Fruit fly (Drosophila melanogaster) whole organism, embryonic: ENCODE measurements around the gene MRG15.
A peak's percentile ranks its signal among the peaks of the same experiment; 100 is the strongest.

Experiments
- Ada2b ChIP-seq: fragments of 200-800 bp; sonication (Bioruptor generic); IDR thresholded peaks from 2 replicates; pipeline ENCODE4 v1.3.6; 2022; ENCODE audit warnings: missing biosample characterization, missing genetic modification characterization
- Bdp1 ChIP-seq: fragments of 200-800 bp; sonication (Bioruptor generic); optimal IDR thresholded peaks from 3 replicates; lab custom pipeline; 2016; ENCODE audit warnings: missing biosample characterization, missing genetic modification characterization
- CG1024 ChIP-seq: fragments of 200-800 bp; sonication (Bioruptor generic); IDR thresholded peaks from 2 replicates; pipeline ENCODE4 v1.3.6; 2022; ENCODE audit warnings: missing biosample characterization, missing genetic modification characterization
- CG10274 ChIP-seq: fragments of 200-800 bp; sonication (Bioruptor generic); optimal IDR thresholded peaks from 3 replicates; lab custom pipeline; 2017; ENCODE audit warnings: missing biosample characterization, mild to moderate bottlenecking, missing genetic modification characterization
- CG10431 ChIP-seq: fragments of 200-800 bp; sonication (Bioruptor generic); optimal IDR thresholded peaks from 3 replicates; lab custom pipeline; 2018; ENCODE audit warnings: missing biosample characterization, mild to moderate bottlenecking, missing genetic modification characterization
- CG10565 ChIP-seq: fragments of 200-800 bp; sonication (Bioruptor generic); optimal IDR thresholded peaks from 3 replicates; lab custom pipeline; 2016; ENCODE audit warnings: missing biosample characterization, mild to moderate bottlenecking, missing genetic modification characterization
- CG11085 ChIP-seq: fragments of 200-800 bp; sonication (Bioruptor generic); IDR thresholded peaks from 2 replicates; pipeline ENCODE4 v1.3.6; 2022; ENCODE audit warnings: missing biosample characterization, missing genetic modification characterization
- CG12769 ChIP-seq: fragments of 200-800 bp; sonication (Bioruptor generic); optimal IDR thresholded peaks from 2 replicates; lab custom pipeline; 2019; ENCODE audit warnings: missing biosample characterization, mild to moderate bottlenecking, missing genetic modification characterization, moderate library complexity
- CG12942 ChIP-seq: fragments of 200-800 bp; sonication (Bioruptor generic); optimal IDR thresholded peaks from 3 replicates; lab custom pipeline; 2016; ENCODE audit warnings: missing biosample characterization, missing genetic modification characterization
- CG13894 ChIP-seq: fragments of 200-800 bp; sonication (Bioruptor generic); optimal IDR thresholded peaks from 3 replicates; lab custom pipeline; 2018; ENCODE audit warnings: missing biosample characterization, mild to moderate bottlenecking, missing genetic modification characterization, moderate library complexity
- CG14014 ChIP-seq: fragments of 200-800 bp; sonication (Bioruptor generic); IDR thresholded peaks from 2 replicates; pipeline ENCODE4 v1.3.6; 2022; ENCODE audit warnings: missing biosample characterization, missing genetic modification characterization
- CG15696 ChIP-seq: fragments of 200-800 bp; sonication (Bioruptor generic); optimal IDR thresholded peaks from 2 replicates; lab custom pipeline; 2019; ENCODE audit warnings: missing biosample characterization, mild to moderate bottlenecking, missing genetic modification characterization, moderate library complexity
- CG18764 ChIP-seq: fragments of 200-800 bp; sonication (Bioruptor generic); optimal IDR thresholded peaks from 3 replicates; lab custom pipeline; 2016; ENCODE audit warnings: missing biosample characterization, missing genetic modification characterization
- CG33213 ChIP-seq: fragments of 200-800 bp; sonication (Bioruptor generic); optimal IDR thresholded peaks from 3 replicates; lab custom pipeline; 2016; ENCODE audit warnings: missing biosample characterization, missing genetic modification characterization
- CG6175 ChIP-seq: fragments of 200-800 bp; sonication (Bioruptor generic); IDR thresholded peaks from 3 replicates; pipeline ENCODE4 v1.3.6; 2022; ENCODE audit warnings: missing biosample characterization, missing genetic modification characterization
- CG6689 ChIP-seq: fragments of 200-800 bp; sonication (Bioruptor generic); IDR thresholded peaks from 2 replicates; pipeline ENCODE4 v1.3.6; 2022; ENCODE audit warnings: missing biosample characterization, missing genetic modification characterization
- CG6765 ChIP-seq: fragments of 200-800 bp; sonication (Bioruptor generic); optimal IDR thresholded peaks from 3 replicates; lab custom pipeline; 2017; ENCODE audit warnings: missing biosample characterization, mild to moderate bottlenecking, missing genetic modification characterization
- CG6854 ChIP-seq: fragments of 200-800 bp; sonication (Bioruptor generic); optimal IDR thresholded peaks from 3 replicates; lab custom pipeline; 2017; ENCODE audit warnings: missing biosample characterization, mild to moderate bottlenecking, missing genetic modification characterization
- CG9437 ChIP-seq: fragments of 200-800 bp; sonication (Bioruptor generic); optimal IDR thresholded peaks from 2 replicates; lab custom pipeline; 2018; ENCODE audit warnings: missing biosample characterization, mild to moderate bottlenecking, missing genetic modification characterization
- Dek ChIP-seq: fragments of 200-800 bp; sonication (Bioruptor generic); optimal IDR thresholded peaks from 3 replicates; lab custom pipeline; 2019; ENCODE audit warnings: missing biosample characterization, mild to moderate bottlenecking, missing genetic modification characterization, moderate library complexity
- GATAe ChIP-seq: fragments of 200-800 bp; sonication (Bioruptor generic); conservative IDR thresholded peaks from 2 replicates; pipeline ENCODE4 v1.3.6; 2022; ENCODE audit warnings: missing biosample characterization, missing genetic modification characterization
- HLHmδ ChIP-seq: fragments of 200-800 bp; sonication (Bioruptor generic); optimal IDR thresholded peaks from 2 replicates; lab custom pipeline; 2018; ENCODE audit warnings: missing biosample characterization, mild to moderate bottlenecking, missing genetic modification characterization, moderate library complexity
- Med ChIP-seq: fragments of 200-800 bp; sonication (Bioruptor generic); peaks from one replicate; lab custom pipeline; 2016; ENCODE audit warnings: missing biosample characterization, missing genetic modification characterization, mild to moderate bottlenecking, inconsistent platforms, moderate library complexity
- Scr ChIP-seq: fragments of 200-800 bp; sonication (Bioruptor generic); IDR thresholded peaks from 2 replicates; pipeline ENCODE4 v1.3.6; 2022; ENCODE audit warnings: missing biosample characterization, missing genetic modification characterization; ENCODE audit not compliant: partially characterized antibody
- TFAM ChIP-seq: fragments of 200-800 bp; sonication (Bioruptor generic); optimal IDR thresholded peaks from 2 replicates; lab custom pipeline; 2017; ENCODE audit warnings: missing biosample characterization, missing genetic modification characterization, inconsistent platforms
- Tbp ChIP-seq: fragments of >200 bp; optimal IDR thresholded peaks from 2 replicates; lab custom pipeline; 2018; ENCODE audit warnings: missing biosample characterization, missing genetic modification characterization
- bab2 ChIP-seq: fragments of 200-800 bp; sonication (Bioruptor generic); optimal IDR thresholded peaks from 2 replicates; lab custom pipeline; 2016; ENCODE audit warnings: missing biosample characterization, missing genetic modification characterization
- bbx ChIP-seq: fragments of 200-800 bp; sonication (Bioruptor generic); IDR thresholded peaks from 2 replicates; pipeline ENCODE4 v1.3.6; 2022; ENCODE audit warnings: missing biosample characterization, missing genetic modification characterization; ENCODE audit not compliant: partially characterized antibody
- cato ChIP-seq: fragments of 200-800 bp; sonication (Bioruptor generic); optimal IDR thresholded peaks from 2 replicates; lab custom pipeline; 2016; ENCODE audit warnings: missing biosample characterization, missing genetic modification characterization, borderline replicate concordance
- cg ChIP-seq: fragments of 200-800 bp; sonication (Bioruptor generic); optimal IDR thresholded peaks from 3 replicates; lab custom pipeline; 2019; ENCODE audit warnings: missing biosample characterization, mild to moderate bottlenecking, missing genetic modification characterization, moderate library complexity
- chn ChIP-seq: fragments of 200-800 bp; sonication (Bioruptor generic); optimal IDR thresholded peaks from 2 replicates; lab custom pipeline; 2016; ENCODE audit warnings: missing biosample characterization, missing genetic modification characterization
- corto ChIP-seq: fragments of 200-800 bp; sonication (Bioruptor generic); optimal IDR thresholded peaks from 2 replicates; lab custom pipeline; 2016; ENCODE audit warnings: missing biosample characterization, mild to moderate bottlenecking, missing genetic modification characterization, moderate library complexity
- cwo ChIP-seq: fragments of 200-800 bp; sonication (Bioruptor generic); optimal IDR thresholded peaks from 3 replicates; lab custom pipeline; 2017; ENCODE audit warnings: missing biosample characterization, missing genetic modification characterization, mild to moderate bottlenecking, moderate library complexity, missing genetic modification reagents
- dpn ChIP-seq, 2 experiments: fragments of 200-800 bp; sonication (Bioruptor generic); optimal IDR thresholded peaks; 3 replicates each; lab custom pipeline; 2016; ENCODE audit warnings: missing biosample characterization in 2 of 2, missing genetic modification characterization in 2 of 2
- eve ChIP-seq, 2 experiments: fragments of >200 bp; optimal IDR thresholded peaks; 2 replicates each; lab custom pipeline; 2017; ENCODE audit warnings: missing biosample characterization in 2 of 2, missing genetic modification characterization in 2 of 2
- grn ChIP-seq: fragments of 200-800 bp; sonication (Bioruptor generic); optimal IDR thresholded peaks from 3 replicates; lab custom pipeline; 2017; ENCODE audit warnings: missing biosample characterization, missing genetic modification characterization
- gro ChIP-seq: fragments of 200-800 bp; sonication (Bioruptor generic); optimal IDR thresholded peaks from 2 replicates; lab custom pipeline; 2016; ENCODE audit warnings: missing biosample characterization, missing genetic modification characterization
- gt ChIP-seq: fragments of 200-800 bp; sonication (Bioruptor generic); IDR thresholded peaks from 2 replicates; pipeline ENCODE4 v1.3.6; 2022; ENCODE audit warnings: missing biosample characterization, missing genetic modification characterization
- jigr1 ChIP-seq: fragments of 200-800 bp; sonication (Bioruptor generic); IDR thresholded peaks from 3 replicates; pipeline ENCODE4 v1.3.6; 2022; ENCODE audit warnings: missing biosample characterization, missing genetic modification characterization
- klu ChIP-seq: fragments of 200-800 bp; sonication (Bioruptor generic); IDR thresholded peaks from 2 replicates; pipeline ENCODE4 v1.3.6; 2022; ENCODE audit warnings: missing biosample characterization, missing genetic modification characterization
- lbe ChIP-seq: fragments of 200-800 bp; sonication (Bioruptor generic); optimal IDR thresholded peaks from 2 replicates; lab custom pipeline; 2016; ENCODE audit warnings: missing biosample characterization, mild to moderate bottlenecking, missing genetic modification characterization
- nom ChIP-seq: fragments of 200-800 bp; sonication (Bioruptor generic); optimal IDR thresholded peaks from 2 replicates; lab custom pipeline; 2017; ENCODE audit warnings: missing biosample characterization, missing genetic modification characterization, mild to moderate bottlenecking, moderate library complexity, missing genetic modification reagents
- pum ChIP-seq: fragments of 200-800 bp; sonication (Bioruptor generic); optimal IDR thresholded peaks from 2 replicates; lab custom pipeline; 2016; ENCODE audit warnings: missing biosample characterization, missing genetic modification characterization
- pzg ChIP-seq: fragments of 200-800 bp; sonication (Bioruptor generic); optimal IDR thresholded peaks from 3 replicates; lab custom pipeline; 2018; ENCODE audit warnings: missing biosample characterization, mild to moderate bottlenecking, missing genetic modification characterization, moderate library complexity
- repo ChIP-seq: fragments of 200-800 bp; sonication (Bioruptor generic); optimal IDR thresholded peaks from 2 replicates; lab custom pipeline; 2016; ENCODE audit warnings: missing biosample characterization, missing genetic modification characterization
- slbo ChIP-seq: fragments of 200-800 bp; sonication (Bioruptor generic); IDR thresholded peaks from 2 replicates; pipeline ENCODE4 v1.3.6; 2022; ENCODE audit warnings: missing biosample characterization, missing genetic modification characterization
- slou ChIP-seq: fragments of 200-800 bp; sonication (Bioruptor generic); optimal IDR thresholded peaks from 3 replicates; lab custom pipeline; 2016; ENCODE audit warnings: missing biosample characterization, missing genetic modification characterization
- toy ChIP-seq: fragments of 200-800 bp; sonication (Bioruptor generic); IDR thresholded peaks from 2 replicates; pipeline ENCODE4 v1.3.6; 2022; ENCODE audit warnings: missing biosample characterization, missing genetic modification characterization

The MRG15 gene

dm6 chr3R:15290642-15291118 is 12.8 kb upstream of the MRG15 start, which contains the start of gene CG45218 (continued):
- peak; percentile 2 for TF ChIP-seq pzg (GFP tag; lab: Kevin White, UChicago)
- peak; percentile 32 for TF ChIP-seq CG13894
- peak; percentile 0 for TF ChIP-seq corto (GFP tag; lab: Kevin White, UChicago)

- TF ChIP-seq bbx, result no peak
- no peak for TF ChIP-seq HLHmδ (GFP tag; lab: Kevin White, UChicago)
- no peak for TF ChIP-seq Ada2b (GFP tag; lab: Robert Waterston, UW)
- TF ChIP-seq chn (GFP tag; lab: Kevin White, UChicago), result no peak
- TF ChIP-seq CG6765 (GFP tag; lab: Kevin White, UChicago), result peak; percentile 31
- TF ChIP-seq gro (GFP tag; lab: Kevin White, UChicago), result no peak
- TF ChIP-seq pum (GFP tag; lab: Kevin White, UChicago), result no peak
- no peak for TF ChIP-seq repo
- no peak for TF ChIP-seq CG12942 (GFP tag; lab: Kevin White, UChicago)
- TF ChIP-seq Scr (GFP tag; lab: Robert Waterston, UW), result no peak
- no peak for TF ChIP-seq GATAe (GFP tag; lab: Robert Waterston, UW)
- TF ChIP-seq CG1024 (GFP tag; lab: Robert Waterston, UW), result no peak
- TF ChIP-seq CG10431 (GFP tag; lab: Kevin White, UChicago), result no peak
- no peak for TF ChIP-seq Bdp1 (GFP tag; lab: Kevin White, UChicago)
- no peak for TF ChIP-seq slou (GFP tag; lab: Kevin White, UChicago)
- TF ChIP-seq CG11085 (GFP tag; lab: Robert Waterston, UW), result no peak
- TF ChIP-seq jigr1 (GFP tag; lab: Robert Waterston, UW), result no peak
- TF ChIP-seq Dek (tag; lab: Kevin White, UChicago), result no peak
- TF ChIP-seq cato, result no peak
- TF ChIP-seq CG10274 (GFP tag; lab: Kevin White, UChicago), result no peak
- no peak for TF ChIP-seq CG15696 (tag; lab: Kevin White, UChicago)
- TF ChIP-seq Tbp (GFP tag; lab: Kevin White, UChicago), result no peak
- peak; percentile 25 for TF ChIP-seq cwo
- no peak for TF ChIP-seq klu (GFP tag; lab: Robert Waterston, UW)
- TF ChIP-seq lbe (GFP tag; lab: Kevin White, UChicago), result no peak
- TF ChIP-seq slbo (GFP tag; lab: Robert Waterston, UW), result no peak
- no peak for TF ChIP-seq CG6854 (GFP tag; lab: Kevin White, UChicago)
- peak; percentile 12 for TF ChIP-seq nom
- TF ChIP-seq CG33213 (GFP tag; lab: Kevin White, UChicago), result no peak
- TF ChIP-seq CG12769 (tag; lab: Kevin White, UChicago), result peak; percentile 18
- TF ChIP-seq CG14014, result no peak
- peak; percentile 14 for TF ChIP-seq grn
- TF ChIP-seq gt (GFP tag; lab: Robert Waterston, UW), result no peak
- TF ChIP-seq TFAM, result no peak
- peak; percentile 99 for TF ChIP-seq CG9437 (GFP tag; lab: Kevin White, UChicago)
- TF ChIP-seq CG18764 (GFP tag; lab: Kevin White, UChicago), result no peak
- TF ChIP-seq eve (GFP tag; optimal IDR thresholded peaks at IDR 0.05; lab: Kevin White, UChicago), result peak in 1 of 2 experiments; percentile 9
- no peak for TF ChIP-seq CG10565 (GFP tag; lab: Kevin White, UChicago)
- no peak for TF ChIP-seq CG6175 (GFP tag; lab: Robert Waterston, UW)
- TF ChIP-seq cg (GFP tag; lab: Kevin White, UChicago), result no peak
- no peak for TF ChIP-seq toy (GFP tag; lab: Robert Waterston, UW)
- peak; percentile 85 for TF ChIP-seq Med (GFP tag; lab: Kevin White, UChicago)
- no peak for TF ChIP-seq bab2 (GFP tag; lab: Kevin White, UChicago)
- no peak for TF ChIP-seq CG6689
- no peak for TF ChIP-seq dpn (GFP tag; optimal IDR thresholded peaks at IDR 0.05; lab: Kevin White, UChicago)
Measured at dm6 chr3R:15289828-15290641, 12.1 kb upstream of the MRG15 start.
